Worm (Caenorhabditis elegans): Measurements from ENCODE around the gene nhr-91.

DNA sequence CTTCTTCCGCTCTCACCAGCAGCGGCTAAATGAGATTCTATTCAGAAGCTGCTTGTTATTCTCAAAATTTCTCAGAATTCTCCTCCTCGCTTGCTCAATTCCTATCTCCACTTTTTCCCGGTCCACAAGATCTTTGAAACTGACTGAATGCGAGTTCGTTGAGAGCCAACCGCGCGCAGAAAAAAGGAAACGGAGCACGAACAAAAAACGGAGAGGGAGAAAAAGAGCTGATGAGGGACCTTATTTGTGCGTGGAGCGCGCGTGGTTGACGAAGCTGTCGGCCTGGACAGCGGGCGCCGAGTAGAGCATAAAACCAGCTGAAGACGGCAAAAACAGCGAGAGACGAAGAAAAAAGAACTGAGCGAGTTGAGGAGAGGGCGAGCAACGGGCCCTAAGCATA is 32.9 kb downstream of the nhr-91 start:
- TF ChIP-seq ama-1 (optimal IDR thresholded peaks at IDR 0.05) (no peak), hmg-4 (GFP tag; optimal IDR thresholded peaks at IDR 0.05) (no peak), tbx-11 (GFP tag; IDR thresholded peaks at IDR 0.05) (no peak), ceh-36 (tag; optimal IDR thresholded peaks at IDR 0.05) (no peak), tbx-37 (GFP tag; conservative IDR thresholded peaks at IDR 0.05) (no peak), sea-1 (GFP tag; conservative IDR thresholded peaks at IDR 0.05) (no peak), flt-1 (GFP tag; IDR thresholded peaks at IDR 0.05) (no peak), aly-1 (tag; optimal IDR thresholded peaks at IDR 0.05) (no peak), ets-7 (tag; optimal IDR thresholded peaks at IDR 0.05) (no peak), tra-4 (tag; optimal IDR thresholded peaks at IDR 0.05) (no peak), ceh-13 (GFP tag; optimal IDR thresholded peaks at IDR 0.05) (no peak), F13C5.2 (tag; optimal IDR thresholded peaks at IDR 0.05) (no peak), hnd-1 (tag; optimal IDR thresholded peaks at IDR 0.05) (no peak)

Measured in whole organism, early embryonic.